Fruit fly (Drosophila melanogaster): Measurements from ENCODE around the gene RpS6.
A peak's percentile ranks its signal among the peaks of the same experiment; 100 is the strongest.

The RpS6 gene

dm6 chrX:7933210-7933915 lies 32.2 kb upstream of the RpS6 start, which contains the start of the genes Dhdds and RpS14a (continued):
- TF ChIP-seq emc (GFP tag; optimal IDR thresholded peaks at IDR 0.05), result peak; percentile 40
- TF ChIP-seq CG3065 (GFP tag; optimal IDR thresholded peaks at IDR 0.05), result no peak
- TF ChIP-seq cato (GFP tag; optimal IDR thresholded peaks at IDR 0.05; ENCODE audit: borderline replicate concordance), result peak; percentile 43
- TF ChIP-seq PHDP (tag; optimal IDR thresholded peaks at IDR 0.05), result peak; percentile 64
- peak; percentile 50 for TF ChIP-seq CG30020 (tag; optimal IDR thresholded peaks at IDR 0.05)
- TF ChIP-seq Tbp (GFP tag; optimal IDR thresholded peaks at IDR 0.05), result peak; percentile 45
- peak; percentile 59 for TF ChIP-seq Camta (GFP tag; optimal IDR thresholded peaks at IDR 0.05)
- peak; percentile 30 for TF ChIP-seq Jarid2 (GFP tag; optimal IDR thresholded peaks at IDR 0.05)
- no peak for TF ChIP-seq Adf1 (GFP tag; IDR thresholded peaks at IDR 0.05)
- TF ChIP-seq CoRest (tag; optimal IDR thresholded peaks at IDR 0.05), result peak; percentile 47
- peak; percentile 90 for TF ChIP-seq Lhr (GFP tag; optimal IDR thresholded peaks at IDR 0.05)
- peak; percentile 75 for TF ChIP-seq nau (GFP tag; optimal IDR thresholded peaks at IDR 0.05)
- TF ChIP-seq unc-4 (GFP tag; IDR thresholded peaks at IDR 0.05; ENCODE audit: partially characterized antibody), result peak; percentile 71
- no peak for TF ChIP-seq Fer2 (tag; optimal IDR thresholded peaks at IDR 0.05)
- peak; percentile 84 for TF ChIP-seq nmo (GFP tag; optimal IDR thresholded peaks at IDR 0.05)
- TF ChIP-seq CG10654 (GFP tag; optimal IDR thresholded peaks at IDR 0.05), result peak; percentile 36
- TF ChIP-seq D (optimal IDR thresholded peaks at IDR 0.05), result no peak
- TF ChIP-seq D (GFP tag; optimal IDR thresholded peaks at IDR 0.05), result peak; percentile 62
- TF ChIP-seq CG11695 (GFP tag; IDR thresholded peaks at IDR 0.05), result 0 out of 3 replicates have a peak, but pooled peaks have one; percentile 17
- peak; percentile 21 for TF ChIP-seq CG2875 (GFP tag; optimal IDR thresholded peaks at IDR 0.05)
- peak; percentile 65 for TF ChIP-seq CG10543 (GFP tag; optimal IDR thresholded peaks at IDR 0.05)
- peak; percentile 17 for TF ChIP-seq az2 (GFP tag; optimal IDR thresholded peaks at IDR 0.05)
- TF ChIP-seq CG12071 (GFP tag; optimal IDR thresholded peaks at IDR 0.05), result peak; percentile 57
- TF ChIP-seq seq (GFP tag; IDR thresholded peaks at IDR 0.05), result peak; percentile 9; the same call in 1 of the 2 replicates
- TF ChIP-seq CG9797 (GFP tag; optimal IDR thresholded peaks at IDR 0.05), result peak; percentile 92
- no peak for TF ChIP-seq Trl (optimal IDR thresholded peaks at IDR 0.05)
- peak; percentile 5 for TF ChIP-seq Trl (GFP tag; optimal IDR thresholded peaks at IDR 0.05)
- TF ChIP-seq sisA (GFP tag; IDR thresholded peaks at IDR 0.05), result no peak
- peak; percentile 83 for TF ChIP-seq CG16813 (GFP tag; IDR thresholded peaks at IDR 0.05; ENCODE audit: partially characterized antibody)
- no peak for TF ChIP-seq psq (GFP tag; optimal IDR thresholded peaks at IDR 0.05)
- peak; percentile 17 for TF ChIP-seq tin (GFP tag; optimal IDR thresholded peaks at IDR 0.05)
- peak; percentile 47 for TF ChIP-seq CG3847 (GFP tag; IDR thresholded peaks at IDR 0.05)
- TF ChIP-seq CG9609 (GFP tag; optimal IDR thresholded peaks at IDR 0.05), result peak; percentile 41
- peak; percentile 70 for TF ChIP-seq CG10209 (GFP tag; optimal IDR thresholded peaks at IDR 0.05)
- peak; percentile 86 for TF ChIP-seq MESR4 (GFP tag; optimal IDR thresholded peaks at IDR 0.05)
- peak; percentile 68 for TF ChIP-seq Opbp (GFP tag; IDR thresholded peaks at IDR 0.05; ENCODE audit: partially characterized antibody)
- TF ChIP-seq her (GFP tag; optimal IDR thresholded peaks at IDR 0.05), result peak; percentile 12
- peak; percentile 49; the same call in 1 of the 2 replicates for TF ChIP-seq MBD-R2 (GFP tag; IDR thresholded peaks at IDR 0.05)
- TF ChIP-seq CG4404 (GFP tag; IDR thresholded peaks at IDR 0.05), result no peak
- peak; percentile 38 for TF ChIP-seq CG4707 (GFP tag; optimal IDR thresholded peaks at IDR 0.05)
- TF ChIP-seq CG14860 (GFP tag; IDR thresholded peaks at IDR 0.05; ENCODE audit: partially characterized antibody), result peak; percentile 48; the same call in 2 of the 3 replicates
- peak; percentile 30 for TF ChIP-seq CG17359 (tag; optimal IDR thresholded peaks at IDR 0.05)
- no peak for TF ChIP-seq CG4360 (GFP tag; IDR thresholded peaks at IDR 0.05)
- TF ChIP-seq gsb (GFP tag; IDR thresholded peaks at IDR 0.05), result no peak
- TF ChIP-seq CG17568 (GFP tag; optimal IDR thresholded peaks at IDR 0.05), result peak; percentile 78
- TF ChIP-seq CG11093 (GFP tag; IDR thresholded peaks at IDR 0.05), result no peak
- peak; percentile 38 for TF ChIP-seq CG15269 (tag; optimal IDR thresholded peaks at IDR 0.05)
- peak; percentile 86 for TF ChIP-seq CG12659 (GFP tag; optimal IDR thresholded peaks at IDR 0.05)
- peak; percentile 80 for TF ChIP-seq lab (GFP tag; optimal IDR thresholded peaks at IDR 0.05)

All from whole organism, embryonic.